Worm (Caenorhabditis elegans): Measurements from ENCODE around the gene srlf-5.

- TF ChIP-seq elt-1 (tag; optimal IDR thresholded peaks at IDR 0.05) (no peak), ama-1 (optimal IDR thresholded peaks at IDR 0.05) (no peak), zag-1 (tag; optimal IDR thresholded peaks at IDR 0.05) (no peak), nhr-237 (tag; optimal IDR thresholded peaks at IDR 0.05) (no peak), lin-13 (GFP tag; optimal IDR thresholded peaks at IDR 0.05) (no peak), unc-62 (GFP tag; optimal IDR thresholded peaks at IDR 0.05) (no peak), lin-39 (tag; optimal IDR thresholded peaks at IDR 0.05) (no peak), unc-39 (tag; optimal IDR thresholded peaks at IDR 0.05) (no peak), nhr-12 (tag; optimal IDR thresholded peaks at IDR 0.05) (no peak), skn-1 (tag; optimal IDR thresholded peaks at IDR 0.05) (no peak), C34F6.9 (tag; optimal IDR thresholded peaks at IDR 0.05) (no peak), fos-1 (tag; optimal IDR thresholded peaks at IDR 0.05) (peak; percentile 85)
Observed at ce11 chrIV:12876558-12876957, 50.0 kb downstream of the srlf-5 start.
